In genomic region chr3R:20545678-20546077, dm6 we compare ENCODE assay signal across 2 fruit fly cellular contexts.
TF ChIP-seq lines count a peak whose summit lies in the region.

No protein-coding gene starts in this region.

TF ChIP-seq in whole organism, adult, 20 proteins besides CTCF, POLR2A, EP300 and RAD21 (continued from another document):
- TF ChIP-seq Mnt (GFP tag; optimal IDR thresholded peaks at IDR 0.05; lab: Kevin White, UChicago) (peak; percentile 41), Clk (GFP tag; optimal IDR thresholded peaks at IDR 0.05; lab: Kevin White, UChicago) (no peak)

TF ChIP-seq in whole organism, embryonic, 481 proteins besides CTCF, POLR2A, EP300 and RAD21 (continued from another document):
- TF ChIP-seq CG12104 (GFP tag; optimal IDR thresholded peaks at IDR 0.05; lab: Kevin White, UChicago), result no peak
